Worm (Caenorhabditis elegans): ENCODE data around the gene ZK666.8.

DNA sequence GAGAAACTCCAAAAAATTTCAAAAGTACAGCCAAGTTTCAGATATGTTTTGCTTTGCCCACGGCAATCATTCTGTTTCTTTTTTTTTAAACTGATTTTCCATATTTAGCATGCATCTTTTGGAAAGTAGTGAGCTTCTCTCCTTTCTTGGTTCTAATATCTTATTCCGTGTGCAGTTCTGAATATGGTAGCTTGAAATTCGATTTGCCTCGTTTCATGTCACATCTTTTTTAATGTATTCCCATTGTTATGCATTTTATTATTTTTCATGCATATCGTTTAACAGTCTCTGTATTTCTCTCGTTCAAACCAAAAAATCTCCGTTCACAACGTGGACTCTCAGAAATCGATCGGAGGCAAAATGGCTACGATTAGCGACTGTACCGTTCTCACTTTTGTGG, 1.5 kb upstream of the ZK666.8 start, which contains the start of gene ZK666.14:
- TF ChIP-seq ztf-29 (GFP tag; IDR thresholded peaks at IDR 0.05) = no peak
- TF ChIP-seq med-1 (GFP tag; optimal IDR thresholded peaks at IDR 0.05; ENCODE audit: insufficient read depth) = no peak
- TF ChIP-seq flt-1 (GFP tag; IDR thresholded peaks at IDR 0.05) = no peak
- TF ChIP-seq ztf-23 (GFP tag; IDR thresholded peaks at IDR 0.05) = no peak
- no peak for TF ChIP-seq klf-2 (GFP tag; conservative IDR thresholded peaks at IDR 0.05)
